Worm (Caenorhabditis elegans): ENCODE data around the gene cca-1.
A peak's percentile ranks its signal among the peaks of the same experiment; 100 is the strongest.

- TF ChIP-seq ceh-82 (tag; optimal IDR thresholded peaks at IDR 0.05) (peak in 2 of 3 experiments; percentile 42 to 48), nhr-12 (tag; optimal IDR thresholded peaks at IDR 0.05) (no peak)
Measured at ce11 chrX:7809352-7810196, 66.2 kb downstream of the cca-1 start.

Measured in whole organism, L1 larva.